Worm (Caenorhabditis elegans) whole organism, L1 larva: Measurements from ENCODE around the gene itr-1.

Source experiments
- C16A3.4 ChIP-seq: fragments of 150-350 bp; optimal IDR thresholded peaks from 2 replicates; lab custom pipeline; 2014; ENCODE audit warnings: missing biosample characterization, missing genetic modification characterization
- egl-27 ChIP-seq, 2 experiments: fragments of 150-350 bp in 1 of 2; sonication (generic microtip); optimal IDR thresholded peaks; 3 replicates each; lab custom pipeline; 2017 to 2018; ENCODE audit warnings: missing biosample characterization in 2 of 2, missing genetic modification characterization in 2 of 2, missing genetic modification reagents in 2 of 2
- elt-3 ChIP-seq, 6 experiments: fragments of 150-350 bp in 1 of 6; sonication (generic microtip); optimal IDR thresholded peaks; 2 replicates each; lab custom pipeline; 2017 to 2018; ENCODE audit warnings: missing biosample characterization in 6 of 6, missing genetic modification characterization in 6 of 6, inconsistent platforms in 1 of 6
- lin-15B ChIP-seq: fragments of 150-350 bp; sonication (generic microtip); optimal IDR thresholded peaks from 3 replicates; lab custom pipeline; 2014; ENCODE audit warnings: missing biosample characterization, missing genetic modification characterization
- lin-39 ChIP-seq: fragments of 150-350 bp; optimal IDR thresholded peaks from 2 replicates; lab custom pipeline; 2014; ENCODE audit warnings: missing biosample characterization, missing genetic modification reagents, missing genetic modification characterization
- mdl-1 ChIP-seq, 2 experiments: fragments of 150-350 bp; optimal IDR thresholded peaks; 2 replicates each; lab custom pipeline; 2014 to 2017; ENCODE audit warnings: missing biosample characterization in 2 of 2, missing genetic modification characterization in 2 of 2, inconsistent platforms in 1 of 2
- nhr-76 ChIP-seq: sonication (generic microtip); optimal IDR thresholded peaks from 2 replicates; lab custom pipeline; 2017; ENCODE audit warnings: missing biosample characterization, missing genetic modification characterization
- nhr-90 ChIP-seq: sonication (generic microtip); optimal IDR thresholded peaks from 2 replicates; lab custom pipeline; 2016; ENCODE audit warnings: mild to moderate bottlenecking, missing genetic modification characterization, missing compliant biosample characterization; ENCODE audit not compliant: poor library complexity
- skn-1 ChIP-seq: fragments of 150-350 bp; optimal IDR thresholded peaks from 2 replicates; lab custom pipeline; 2014; ENCODE audit warnings: missing biosample characterization, missing genetic modification characterization
- vab-15 ChIP-seq: sonication (generic microtip); optimal IDR thresholded peaks from 2 replicates; lab custom pipeline; 2017; ENCODE audit warnings: missing genotype, mild to moderate bottlenecking, missing genetic modification characterization, missing compliant biosample characterization

- TF ChIP-seq lin-39 (tag; lab: Kevin White, UChicago) (no peak), egl-27 (tag; optimal IDR thresholded peaks at IDR 0.05; lab: Kevin White, UChicago) (no peak), vab-15 (tag; lab: Kevin White, UChicago) (no peak), C16A3.4 (tag; lab: Kevin White, UChicago) (no peak), nhr-76 (tag; lab: Kevin White, UChicago) (no peak), elt-3 (tag; optimal IDR thresholded peaks at IDR 0.05; lab: Kevin White, UChicago) (no peak), lin-15B (tag; lab: Kevin White, UChicago) (no peak), skn-1 (tag; lab: Kevin White, UChicago) (no peak), mdl-1 (tag; optimal IDR thresholded peaks at IDR 0.05; lab: Kevin White, UChicago) (no peak), nhr-90 (tag; lab: Kevin White, UChicago) (no peak)
Measured at ce11 chrIV:7663006-7663405, 12.0 kb upstream of the itr-1 start.
